Worm (Caenorhabditis elegans) whole organism, L4 larva: ENCODE data around the gene saeg-1.
A peak's percentile ranks its signal among the peaks of the same experiment; 100 is the strongest.

Experiments
- F26F4.8 ChIP-seq: fragments of 200-800 bp; sonication (Bioruptor generic); conservative IDR thresholded peaks from 2 replicates; pipeline ENCODE4 v1.3.6; 2022; ENCODE audit warnings: missing genetic modification characterization, missing compliant biosample characterization
- F49E8.2 ChIP-seq: sonication (generic microtip); optimal IDR thresholded peaks from 2 replicates; lab custom pipeline; 2016; ENCODE audit warnings: missing compliant biosample characterization, mild to moderate bottlenecking, missing genetic modification characterization, borderline replicate concordance
- T26A8.4 ChIP-seq: fragments of 200-800 bp; sonication (Bioruptor generic); IDR thresholded peaks from 2 replicates; pipeline ENCODE4 v1.3.6; 2022; ENCODE audit warnings: missing genetic modification characterization, missing compliant biosample characterization
- Y75B8A.6 ChIP-seq: fragments of 200-800 bp; sonication (Bioruptor generic); IDR thresholded peaks from 2 replicates; pipeline ENCODE4 v1.3.6; 2022; ENCODE audit warnings: missing genetic modification reagents, missing genetic modification characterization, missing compliant biosample characterization
- ZK337.2 ChIP-seq: fragments of 200-800 bp; sonication (Bioruptor generic); IDR thresholded peaks from 2 replicates; pipeline ENCODE4 v1.3.6; 2022; ENCODE audit warnings: missing genetic modification reagents, missing genetic modification characterization, missing compliant biosample characterization
- aha-1 ChIP-seq: fragments of 150-350 bp; peaks from one replicate; lab custom pipeline; 2014; ENCODE audit warnings: missing biosample characterization, missing genetic modification characterization
- aly-2 ChIP-seq: sonication (generic microtip); optimal IDR thresholded peaks from 2 replicates; lab custom pipeline; 2018; ENCODE audit warnings: missing biosample characterization, missing genetic modification characterization
- ama-1 ChIP-seq: fragments of 150-350 bp; optimal IDR thresholded peaks from 2 replicates; lab custom pipeline; 2014; ENCODE audit warnings: inconsistent platforms, mixed read lengths
- attf-4 ChIP-seq: sonication (generic microtip); optimal IDR thresholded peaks from 3 replicates; lab custom pipeline; 2017; ENCODE audit warnings: missing biosample characterization, missing genetic modification characterization
- ceh-20 ChIP-seq: fragments of 200-800 bp; sonication (Bioruptor generic); IDR thresholded peaks from 2 replicates; pipeline ENCODE4 v1.3.6; 2022; ENCODE audit warnings: missing genetic modification reagents, missing genetic modification characterization, missing compliant biosample characterization
- ceh-44 ChIP-seq: fragments of 200-800 bp; sonication (Bioruptor generic); IDR thresholded peaks from 2 replicates; pipeline ENCODE4 v1.3.6; 2022; ENCODE audit warnings: missing genetic modification reagents, missing genetic modification characterization, missing compliant biosample characterization
- ces-1 ChIP-seq: fragments of 150-350 bp; sonication (generic microtip); optimal IDR thresholded peaks from 4 replicates; lab custom pipeline; 2014; ENCODE audit warnings: missing biosample characterization, missing genetic modification reagents, missing genetic modification characterization
- cey-2 ChIP-seq: sonication (generic microtip); optimal IDR thresholded peaks from 3 replicates; lab custom pipeline; 2017; ENCODE audit warnings: missing genetic modification characterization, mild to moderate bottlenecking, missing compliant biosample characterization, antibody characterized with exemption, borderline replicate concordance; ENCODE audit not compliant: insufficient read depth
- daf-16 ChIP-seq, 3 experiments: sonication (generic microtip); optimal IDR thresholded peaks; 2 replicates each; lab custom pipeline; 2016 to 2017; ENCODE audit warnings: missing genetic modification characterization in 3 of 3, missing genetic modification reagents in 3 of 3, mild to moderate bottlenecking in 2 of 3, missing compliant biosample characterization in 2 of 3, missing biosample characterization in 1 of 3, moderate library complexity in 1 of 3
- daf-8 ChIP-seq: fragments of 200-800 bp; sonication (Bioruptor generic); IDR thresholded peaks from 2 replicates; pipeline ENCODE4 v1.3.6; 2022; ENCODE audit warnings: missing genetic modification characterization, missing compliant biosample characterization
- duxl-1 ChIP-seq: sonication (generic microtip); optimal IDR thresholded peaks from 2 replicates; lab custom pipeline; 2016; ENCODE audit warnings: mild to moderate bottlenecking, missing genetic modification characterization, moderate library complexity, missing compliant biosample characterization; ENCODE audit not compliant: poor library complexity
- dve-1 ChIP-seq: sonication (generic microtip); optimal IDR thresholded peaks from 2 replicates; lab custom pipeline; 2017; ENCODE audit warnings: antibody characterized with exemption, mild to moderate bottlenecking, missing genetic modification characterization, missing compliant biosample characterization; ENCODE audit not compliant: insufficient read depth
- egl-27 ChIP-seq: sonication (generic microtip); optimal IDR thresholded peaks from 3 replicates; lab custom pipeline; 2017; ENCODE audit warnings: missing biosample characterization, missing genetic modification reagents, missing genetic modification characterization
- gei-8 ChIP-seq: fragments of 200-800 bp; sonication (Bioruptor generic); optimal IDR thresholded peaks from 2 replicates; lab custom pipeline; 2018; ENCODE audit warnings: mild to moderate bottlenecking, missing genetic modification characterization, missing compliant biosample characterization
- hmg-1.1 ChIP-seq: fragments of 200-800 bp; sonication (Bioruptor generic); IDR thresholded peaks from 2 replicates; pipeline ENCODE4 v1.3.6; 2022; ENCODE audit warnings: missing genetic modification reagents, missing genetic modification characterization, missing compliant biosample characterization
- lin-1 ChIP-seq: fragments of 200-800 bp; sonication (Bioruptor generic); IDR thresholded peaks from 2 replicates; pipeline ENCODE4 v1.3.6; 2022; ENCODE audit warnings: missing genetic modification reagents, missing genetic modification characterization, missing compliant biosample characterization
- lin-15B ChIP-seq: fragments of 150-350 bp; sonication (generic microtip); optimal IDR thresholded peaks from 3 replicates; lab custom pipeline; 2014; ENCODE audit warnings: missing biosample characterization, missing genetic modification characterization
- lin-39 ChIP-seq: fragments of 150-350 bp; optimal IDR thresholded peaks from 2 replicates; lab custom pipeline; 2014; ENCODE audit warnings: missing biosample characterization, missing genetic modification reagents, missing genetic modification characterization
- mes-2 ChIP-seq: sonication (generic microtip); optimal IDR thresholded peaks from 2 replicates; lab custom pipeline; 2016; ENCODE audit warnings: missing genotype, mild to moderate bottlenecking, missing genetic modification characterization, missing compliant biosample characterization; ENCODE audit not compliant: poor library complexity, severe bottlenecking
- mxl-2 ChIP-seq: fragments of 200-800 bp; sonication (Bioruptor generic); conservative IDR thresholded peaks from 2 replicates; pipeline ENCODE4 v1.3.6; 2022; ENCODE audit warnings: missing genetic modification reagents, missing genetic modification characterization, missing compliant biosample characterization
- nhr-10 ChIP-seq: fragments of 150-350 bp; optimal IDR thresholded peaks from 2 replicates; lab custom pipeline; 2014; ENCODE audit warnings: missing biosample characterization, missing genetic modification characterization
- nhr-11 ChIP-seq: fragments of 150-350 bp; optimal IDR thresholded peaks from 2 replicates; lab custom pipeline; 2014; ENCODE audit warnings: missing biosample characterization, missing genetic modification characterization
- nhr-111 ChIP-seq: fragments of 200-800 bp; sonication (Bioruptor generic); optimal IDR thresholded peaks from 2 replicates; lab custom pipeline; 2018; ENCODE audit warnings: mild to moderate bottlenecking, missing genetic modification characterization, missing compliant biosample characterization
- nhr-25 ChIP-seq: sonication (generic microtip); optimal IDR thresholded peaks from 2 replicates; lab custom pipeline; 2017; ENCODE audit warnings: missing genetic modification characterization, mild to moderate bottlenecking, missing compliant biosample characterization, antibody characterized with exemption, moderate library complexity, borderline replicate concordance; ENCODE audit not compliant: insufficient read depth
- nhr-28 ChIP-seq: fragments of 150-350 bp; optimal IDR thresholded peaks from 2 replicates; lab custom pipeline; 2014; ENCODE audit warnings: missing biosample characterization, missing genetic modification characterization
- pqm-1 ChIP-seq: sonication (generic microtip); optimal IDR thresholded peaks from 2 replicates; lab custom pipeline; 2017; ENCODE audit warnings: missing biosample characterization, missing genetic modification characterization
- saeg-2 ChIP-seq: fragments of 200-800 bp; sonication (Bioruptor generic); IDR thresholded peaks from 2 replicates; pipeline ENCODE4 v1.3.6; 2022; ENCODE audit warnings: missing genetic modification reagents, missing genetic modification characterization, missing compliant biosample characterization
- set-16 ChIP-seq: fragments of 200-800 bp; sonication (Bioruptor generic); IDR thresholded peaks from 2 replicates; pipeline ENCODE4 v1.3.6; 2022; ENCODE audit warnings: missing genetic modification reagents, missing genetic modification characterization, missing compliant biosample characterization
- skn-1 ChIP-seq: fragments of 150-350 bp; optimal IDR thresholded peaks from 2 replicates; lab custom pipeline; 2014; ENCODE audit warnings: missing biosample characterization, missing genetic modification characterization
- spr-3 ChIP-seq: fragments of 200-800 bp; sonication (Bioruptor generic); optimal IDR thresholded peaks from 2 replicates; lab custom pipeline; 2018; ENCODE audit warnings: mild to moderate bottlenecking, missing genetic modification characterization, missing compliant biosample characterization
- unc-62 ChIP-seq, 3 experiments: fragments of 150-350 bp in 1 of 3; sonication (generic microtip); optimal IDR thresholded peaks in 2 of 3; peaks in 1 of 3; 1 replicate in 1 of 3; 2 replicates in 2 of 3; lab custom pipeline; 2014 to 2017; ENCODE audit warnings: missing biosample characterization in 3 of 3, missing genetic modification characterization in 3 of 3, missing genetic modification reagents in 3 of 3, missing genotype in 1 of 3
- vab-7 ChIP-seq: fragments of 200-800 bp; sonication (Bioruptor generic); IDR thresholded peaks from 2 replicates; pipeline ENCODE4 v1.3.6; 2022; ENCODE audit warnings: missing genetic modification reagents, missing genetic modification characterization, missing compliant biosample characterization
- zfp-2 ChIP-seq: sonication (generic microtip); optimal IDR thresholded peaks from 2 replicates; lab custom pipeline; 2016; ENCODE audit warnings: mild to moderate bottlenecking, missing genetic modification characterization, missing compliant biosample characterization
- ztf-7 ChIP-seq: fragments of 150-350 bp; optimal IDR thresholded peaks from 2 replicates; lab custom pipeline; 2014; ENCODE audit warnings: missing biosample characterization, missing genetic modification characterization

The saeg-1 gene

ce11 chrV:10903748-10904147 lies 38.2 kb upstream of the saeg-1 start, which contains the start of gene F32D8.15:
Gene F32D8.15 (plus strand): TSS chrV:10904048.
- TF ChIP-seq unc-62 (GFP tag; optimal IDR thresholded peaks at IDR 0.05 in 1 of 2; lab: Kevin White, UChicago), result no peak
- TF ChIP-seq unc-62 (tag; optimal IDR thresholded peaks at IDR 0.05; lab: Kevin White, UChicago), result no peak
- TF ChIP-seq nhr-111, result no peak
- no peak for TF ChIP-seq gei-8 (GFP tag; lab: Kevin White, UChicago)
- TF ChIP-seq lin-39 (tag; lab: Kevin White, UChicago), result no peak
- no peak for TF ChIP-seq duxl-1
- TF ChIP-seq mes-2 (tag; lab: Kevin White, UChicago), result no peak
- TF ChIP-seq lin-1 (GFP tag; lab: Robert Waterston, UW), result no peak
- TF ChIP-seq nhr-28 (tag; lab: Kevin White, UChicago), result no peak
- no peak for TF ChIP-seq F26F4.8 (GFP tag; lab: Robert Waterston, UW)
- no peak for TF ChIP-seq ZK337.2
- TF ChIP-seq hmg-1.1 (GFP tag; lab: Robert Waterston, UW), result no peak
- no peak for TF ChIP-seq ceh-44 (GFP tag; lab: Robert Waterston, UW)

ce11 chrV:10902682-10903081 lies 37.2 kb upstream of the saeg-1 start, which contains the start of gene F32D8.8:
Gene F32D8.8 (minus strand): TSS chrV:10902782.
- no peak for TF ChIP-seq ces-1 (GFP tag; lab: Kevin White, UChicago)
- TF ChIP-seq F49E8.2 (tag; lab: Kevin White, UChicago), result no peak
- no peak for TF ChIP-seq lin-15B (tag; lab: Kevin White, UChicago)

- TF ChIP-seq spr-3 (GFP tag; lab: Kevin White, UChicago) (no peak), nhr-28 (tag; lab: Kevin White, UChicago) (peak; percentile 44), nhr-10 (tag; lab: Kevin White, UChicago) (no peak), dve-1 (tag; lab: Kevin White, UChicago) (peak; percentile 16), pqm-1 (tag; lab: Kevin White, UChicago) (peak; percentile 53), mxl-2 (no peak)
These were observed 35.6 kb upstream of the saeg-1 start, which contains the start of gene spp-16 for ce11 chrV:10901125-10901524. Gene spp-16 (minus strand): TSS chrV:10901303.

- TF ChIP-seq unc-62 (GFP tag; optimal IDR thresholded peaks at IDR 0.05 in 1 of 2; lab: Kevin White, UChicago) (peak in 1 of 2 experiments; percentile 29), unc-62 (tag; optimal IDR thresholded peaks at IDR 0.05; lab: Kevin White, UChicago) (no peak), egl-27 (tag; lab: Kevin White, UChicago) (no peak), nhr-11 (no peak)
These were observed 33.1 kb upstream of the saeg-1 start for ce11 chrV:10898629-10899028.

ce11 chrV:10898107-10898506 lies 32.6 kb upstream of the saeg-1 start, which contains the start of gene F32D8.7:
Gene F32D8.7 (plus strand): TSS chrV:10898435.
- TF ChIP-seq unc-62 (GFP tag; optimal IDR thresholded peaks at IDR 0.05 in 1 of 2; lab: Kevin White, UChicago) (peak in 1 of 2 experiments; percentile 90), unc-62 (tag; optimal IDR thresholded peaks at IDR 0.05; lab: Kevin White, UChicago) (no peak), ztf-7 (no peak), nhr-28 (tag; lab: Kevin White, UChicago) (peak; percentile 10), daf-16 (GFP tag; optimal IDR thresholded peaks at IDR 0.05; lab: Kevin White, UChicago) (no peak), daf-16 (tag; optimal IDR thresholded peaks at IDR 0.05; lab: Kevin White, UChicago) (no peak), ceh-20 (GFP tag; lab: Robert Waterston, UW) (no peak), aly-2 (no peak), aha-1 (tag; lab: Kevin White, UChicago) (peak; percentile 81), attf-4 (tag; lab: Kevin White, UChicago) (no peak)

ce11 chrV:10897172-10897571 lies 31.7 kb upstream of the saeg-1 start:
- TF ChIP-seq Y75B8A.6, result peak; percentile 98
- TF ChIP-seq daf-8, result no peak
- peak; percentile 98 for TF ChIP-seq T26A8.4 (GFP tag; lab: Robert Waterston, UW)
- peak; percentile 93 to 95 for TF ChIP-seq daf-16 (GFP tag; optimal IDR thresholded peaks at IDR 0.05; lab: Kevin White, UChicago)
- peak; percentile 81 for TF ChIP-seq daf-16 (tag; optimal IDR thresholded peaks at IDR 0.05; lab: Kevin White, UChicago)
- peak; percentile 74 for TF ChIP-seq skn-1 (tag; lab: Kevin White, UChicago)
- TF ChIP-seq nhr-25 (tag; lab: Kevin White, UChicago), result peak; percentile 98
- peak; percentile 23 for TF ChIP-seq cey-2 (tag; lab: Kevin White, UChicago)
- TF ChIP-seq set-16 (GFP tag; lab: Robert Waterston, UW), result peak; percentile 68
- TF ChIP-seq nhr-10 (tag; lab: Kevin White, UChicago), result peak; percentile 95
- peak; percentile 88 for TF ChIP-seq vab-7 (GFP tag; lab: Robert Waterston, UW)
- peak; percentile 97 for TF ChIP-seq nhr-28 (tag; lab: Kevin White, UChicago)
- peak; percentile 98 for TF ChIP-seq saeg-2 (GFP tag; lab: Robert Waterston, UW)
- peak; percentile 94 for TF ChIP-seq zfp-2
- TF ChIP-seq ama-1, result peak; percentile 75
